Fruit fly (Drosophila melanogaster) whole organism, embryonic: ENCODE results near the gene lilli.

Source experiments
- ATbp ChIP-seq: fragments of 200-800 bp; sonication (Bioruptor generic); optimal IDR thresholded peaks from 2 replicates; lab custom pipeline; 2017; ENCODE audit warnings: missing biosample characterization, mild to moderate bottlenecking, missing genetic modification characterization, missing genetic modification reagents
- BtbVII ChIP-seq: fragments of 200-800 bp; sonication (Bioruptor generic); optimal IDR thresholded peaks from 3 replicates; lab custom pipeline; 2017; ENCODE audit warnings: missing biosample characterization, mild to moderate bottlenecking, missing genetic modification characterization
- CG10321 ChIP-seq: fragments of 200-800 bp; sonication (Bioruptor generic); IDR thresholded peaks from 2 replicates; pipeline ENCODE4 v1.3.6; 2022; ENCODE audit warnings: missing biosample characterization, missing genetic modification characterization
- CG10462 ChIP-seq: fragments of 200-800 bp; sonication (Bioruptor generic); optimal IDR thresholded peaks from 2 replicates; lab custom pipeline; 2016; ENCODE audit warnings: missing biosample characterization, missing genetic modification characterization
- CG10979 ChIP-seq: fragments of 200-800 bp; sonication (Bioruptor generic); optimal IDR thresholded peaks from 2 replicates; lab custom pipeline; 2018; ENCODE audit warnings: missing biosample characterization, mild to moderate bottlenecking, missing genetic modification characterization, moderate library complexity
- CG11093 ChIP-seq: fragments of 200-800 bp; sonication (Bioruptor generic); IDR thresholded peaks from 3 replicates; pipeline ENCODE4 v1.3.6; 2022; ENCODE audit warnings: missing biosample characterization, missing genetic modification characterization
- CG11695 ChIP-seq: fragments of 200-800 bp; sonication (Bioruptor generic); IDR thresholded peaks from 3 replicates; pipeline ENCODE4 v1.3.6; 2022; ENCODE audit warnings: missing biosample characterization, missing genetic modification characterization
- CG12155 ChIP-seq: fragments of 200-800 bp; sonication (Bioruptor generic); optimal IDR thresholded peaks from 3 replicates; lab custom pipeline; 2016; ENCODE audit warnings: missing biosample characterization, missing genetic modification characterization
- CG14014 ChIP-seq: fragments of 200-800 bp; sonication (Bioruptor generic); IDR thresholded peaks from 2 replicates; pipeline ENCODE4 v1.3.6; 2022; ENCODE audit warnings: missing biosample characterization, missing genetic modification characterization
- CG15073 ChIP-seq: fragments of 200-800 bp; sonication (Bioruptor generic); optimal IDR thresholded peaks from 2 replicates; lab custom pipeline; 2016; ENCODE audit warnings: missing biosample characterization, missing genetic modification characterization
- CG17361 ChIP-seq: fragments of 200-800 bp; sonication (Bioruptor generic); IDR thresholded peaks from 3 replicates; pipeline ENCODE4 v1.3.6; 2022; ENCODE audit warnings: missing biosample characterization, missing genetic modification characterization
- CG17802 ChIP-seq: fragments of 200-800 bp; sonication (Bioruptor generic); optimal IDR thresholded peaks from 2 replicates; lab custom pipeline; 2018; ENCODE audit warnings: missing biosample characterization, mild to moderate bottlenecking, missing genetic modification characterization, moderate library complexity
- CG30431 ChIP-seq: fragments of 200-800 bp; sonication (Bioruptor generic); optimal IDR thresholded peaks from 2 replicates; lab custom pipeline; 2017; ENCODE audit warnings: missing biosample characterization, missing genetic modification characterization
- CG31388 ChIP-seq: fragments of 200-800 bp; sonication (Bioruptor generic); optimal IDR thresholded peaks from 2 replicates; lab custom pipeline; 2016; ENCODE audit warnings: missing biosample characterization, missing genetic modification characterization
- CG3281 ChIP-seq: fragments of 200-800 bp; sonication (Bioruptor generic); optimal IDR thresholded peaks from 3 replicates; lab custom pipeline; 2017; ENCODE audit warnings: missing biosample characterization, mild to moderate bottlenecking, missing genetic modification characterization
- CG3726 ChIP-seq: fragments of 200-800 bp; sonication (Bioruptor generic); IDR thresholded peaks from 3 replicates; pipeline ENCODE4, ENCODE4 v1.3.6; 2022; ENCODE audit warnings: missing biosample characterization, missing genetic modification characterization
- CG3995 ChIP-seq: fragments of 200-800 bp; sonication (Bioruptor generic); optimal IDR thresholded peaks from 3 replicates; lab custom pipeline; 2016; ENCODE audit warnings: missing biosample characterization, missing genetic modification characterization
- CG4404 ChIP-seq: fragments of 200-800 bp; sonication (Bioruptor generic); IDR thresholded peaks from 2 replicates; pipeline ENCODE4 v1.3.6; 2022; ENCODE audit warnings: missing biosample characterization, missing genetic modification characterization
- CG4617 ChIP-seq: fragments of 200-800 bp; sonication (Bioruptor generic); optimal IDR thresholded peaks from 3 replicates; lab custom pipeline; 2016; ENCODE audit warnings: missing biosample characterization, missing genetic modification characterization, borderline replicate concordance
- CG7372 ChIP-seq: fragments of 200-800 bp; sonication (Bioruptor generic); IDR thresholded peaks from 2 replicates; pipeline ENCODE4 v1.3.6; 2022; ENCODE audit warnings: missing biosample characterization, missing genetic modification characterization
- CG8281 ChIP-seq: fragments of 200-800 bp; sonication (Bioruptor generic); optimal IDR thresholded peaks from 2 replicates; lab custom pipeline; 2018; ENCODE audit warnings: missing biosample characterization, mild to moderate bottlenecking, missing genetic modification characterization, moderate library complexity
- Camta ChIP-seq: fragments of 200-800 bp; sonication (Bioruptor generic); optimal IDR thresholded peaks from 2 replicates; lab custom pipeline; 2016; ENCODE audit warnings: missing biosample characterization, missing genetic modification characterization
- D19B ChIP-seq: fragments of 200-800 bp; sonication (Bioruptor generic); optimal IDR thresholded peaks from 2 replicates; lab custom pipeline; 2017; ENCODE audit warnings: missing biosample characterization, mild to moderate bottlenecking, missing genetic modification characterization
- Dll ChIP-seq: fragments of 200-800 bp; sonication (Bioruptor generic); IDR thresholded peaks from 4 replicates; pipeline ENCODE4 v1.3.6; 2022; ENCODE audit warnings: missing biosample characterization, missing genetic modification characterization; ENCODE audit not compliant: partially characterized antibody
- Elba2 ChIP-seq: fragments of 200-800 bp; sonication (Bioruptor generic); optimal IDR thresholded peaks from 3 replicates; lab custom pipeline; 2016; ENCODE audit warnings: missing biosample characterization, missing genetic modification characterization
- Kr ChIP-seq: fragments of 200-800 bp; sonication (Bioruptor generic); optimal IDR thresholded peaks from 2 replicates; lab custom pipeline; 2017; ENCODE audit warnings: missing biosample characterization, mild to moderate bottlenecking, missing genetic modification characterization
- Nf-YC ChIP-seq: fragments of 200-800 bp; optimal IDR thresholded peaks from 3 replicates; lab custom pipeline; 2019; ENCODE audit warnings: missing biosample characterization, mild to moderate bottlenecking, missing genetic modification characterization, moderate library complexity
- Oli ChIP-seq: fragments of 200-800 bp; sonication (Bioruptor generic); optimal IDR thresholded peaks from 2 replicates; lab custom pipeline; 2018; ENCODE audit warnings: missing biosample characterization, mild to moderate bottlenecking, missing genetic modification characterization, moderate library complexity
- Opbp ChIP-seq: fragments of 200-800 bp; sonication (Bioruptor generic); IDR thresholded peaks from 3 replicates; pipeline ENCODE4 v1.3.6; 2022; ENCODE audit warnings: missing biosample characterization, missing genetic modification characterization; ENCODE audit not compliant: partially characterized antibody
- PHDP ChIP-seq: fragments of 200-800 bp; sonication (Bioruptor generic); optimal IDR thresholded peaks from 3 replicates; lab custom pipeline; 2018; ENCODE audit warnings: missing biosample characterization, mild to moderate bottlenecking, missing genetic modification characterization, moderate library complexity
- Six4 ChIP-seq: fragments of 200-800 bp; sonication (Bioruptor generic); optimal IDR thresholded peaks from 2 replicates; lab custom pipeline; 2016; ENCODE audit warnings: missing biosample characterization, missing genetic modification characterization
- Sry-β ChIP-seq: fragments of 200-800 bp; sonication (Bioruptor generic); optimal IDR thresholded peaks from 2 replicates; lab custom pipeline; 2018; ENCODE audit warnings: missing biosample characterization, mild to moderate bottlenecking, missing genetic modification characterization, moderate library complexity
- aop ChIP-seq: fragments of 200-800 bp; sonication (Bioruptor generic); IDR thresholded peaks from 2 replicates; pipeline ENCODE4 v1.3.6; 2022; ENCODE audit warnings: missing biosample characterization, missing genetic modification characterization
- bowl ChIP-seq: fragments of 200-800 bp; sonication (Bioruptor generic); IDR thresholded peaks from 2 replicates; pipeline ENCODE4 v1.3.6; 2022; ENCODE audit warnings: missing biosample characterization, missing genetic modification characterization
- cg ChIP-seq: fragments of 200-800 bp; sonication (Bioruptor generic); optimal IDR thresholded peaks from 3 replicates; lab custom pipeline; 2019; ENCODE audit warnings: missing biosample characterization, mild to moderate bottlenecking, missing genetic modification characterization, moderate library complexity
- cwo ChIP-seq: fragments of 200-800 bp; sonication (Bioruptor generic); optimal IDR thresholded peaks from 3 replicates; lab custom pipeline; 2017; ENCODE audit warnings: missing biosample characterization, missing genetic modification characterization, mild to moderate bottlenecking, moderate library complexity, missing genetic modification reagents
- esg ChIP-seq: fragments of 200-800 bp; sonication (Bioruptor generic); conservative IDR thresholded peaks from 2 replicates; pipeline ENCODE4 v1.3.6; 2022; ENCODE audit warnings: missing biosample characterization, missing genetic modification characterization
- grau ChIP-seq: fragments of 200-800 bp; optimal IDR thresholded peaks from 3 replicates; lab custom pipeline; 2019; ENCODE audit warnings: missing biosample characterization, mild to moderate bottlenecking, missing genetic modification characterization, moderate library complexity
- her ChIP-seq: fragments of 200-800 bp; sonication (Bioruptor generic); optimal IDR thresholded peaks from 2 replicates; lab custom pipeline; 2016; ENCODE audit warnings: missing biosample characterization, missing genetic modification characterization
- kay ChIP-seq: fragments of 200-800 bp; sonication (Bioruptor generic); optimal IDR thresholded peaks from 2 replicates; lab custom pipeline; 2016; ENCODE audit warnings: missing biosample characterization, missing genetic modification characterization
- klu ChIP-seq: fragments of 200-800 bp; sonication (Bioruptor generic); IDR thresholded peaks from 2 replicates; pipeline ENCODE4 v1.3.6; 2022; ENCODE audit warnings: missing biosample characterization, missing genetic modification characterization
- lilli ChIP-seq: fragments of 200-800 bp; sonication (Bioruptor generic); optimal IDR thresholded peaks from 3 replicates; lab custom pipeline; 2016; ENCODE audit warnings: missing biosample characterization, missing genetic modification characterization
- mam ChIP-seq: fragments of 200-800 bp; sonication (Bioruptor generic); optimal IDR thresholded peaks from 3 replicates; lab custom pipeline; 2016; ENCODE audit warnings: missing biosample characterization, missing genetic modification characterization
- oc ChIP-seq: fragments of 200-800 bp; sonication (Bioruptor generic); optimal IDR thresholded peaks from 2 replicates; lab custom pipeline; 2018; ENCODE audit warnings: missing biosample characterization, mild to moderate bottlenecking, missing genetic modification characterization, moderate library complexity
- pho ChIP-seq: fragments of 200-800 bp; sonication (Bioruptor generic); optimal IDR thresholded peaks from 2 replicates; lab custom pipeline; 2016; ENCODE audit warnings: missing biosample characterization, missing genetic modification characterization
- pnt ChIP-seq: fragments of 200-800 bp; sonication (Bioruptor generic); optimal IDR thresholded peaks from 3 replicates; lab custom pipeline; 2016; ENCODE audit warnings: missing biosample characterization, missing genetic modification characterization
- ro ChIP-seq: fragments of 200-800 bp; sonication (Bioruptor generic); IDR thresholded peaks from 2 replicates; pipeline ENCODE4 v1.3.6; 2022; ENCODE audit warnings: missing biosample characterization, missing genetic modification characterization
- shn ChIP-seq: fragments of 200-800 bp; sonication (Bioruptor generic); optimal IDR thresholded peaks from 3 replicates; lab custom pipeline; 2016; ENCODE audit warnings: missing biosample characterization, missing genetic modification characterization
- sim ChIP-seq: fragments of 200-800 bp; sonication (Bioruptor generic); IDR thresholded peaks from 2 replicates; pipeline ENCODE4 v1.3.6; 2022; ENCODE audit warnings: missing biosample characterization, missing genetic modification characterization
- slbo ChIP-seq: fragments of 200-800 bp; sonication (Bioruptor generic); IDR thresholded peaks from 2 replicates; pipeline ENCODE4 v1.3.6; 2022; ENCODE audit warnings: missing biosample characterization, missing genetic modification characterization
- yki ChIP-seq: fragments of >200 bp; optimal IDR thresholded peaks from 3 replicates; lab custom pipeline; 2018
- zen ChIP-seq: fragments of 200-800 bp; sonication (Bioruptor generic); optimal IDR thresholded peaks from 3 replicates; lab custom pipeline; 2018; ENCODE audit warnings: missing biosample characterization, mild to moderate bottlenecking, missing genetic modification characterization, moderate library complexity

lilli gene

dm6 chr2L:2878188-2878587, 7.5 kb upstream of the lilli start, which contains the start of the genes Prx6a and Sbat (continued):
- TF ChIP-seq klu (GFP tag; lab: Robert Waterston, UW) (peak; percentile 76), CG14014 (peak; percentile 69), yki (peak; percentile 7), CG10979 (tag; lab: Kevin White, UChicago) (peak; percentile 65), CG15073 (GFP tag; lab: Kevin White, UChicago) (peak; percentile 17), CG4404 (GFP tag; lab: Robert Waterston, UW) (peak; percentile 63), Sry-β (GFP tag; lab: Kevin White, UChicago) (peak; percentile 53), Opbp (GFP tag; lab: Robert Waterston, UW) (no peak), cwo (GFP tag; lab: Kevin White, UChicago) (peak; percentile 30), shn (GFP tag; lab: Kevin White, UChicago) (peak; percentile 75), CG12155 (GFP tag; lab: Kevin White, UChicago) (peak; percentile 64), Six4 (GFP tag; lab: Kevin White, UChicago) (peak; percentile 41), Oli (peak; percentile 52), lilli (GFP tag; lab: Kevin White, UChicago) (peak; percentile 98), zen (tag; lab: Kevin White, UChicago) (peak; percentile 72), bowl (GFP tag; lab: Robert Waterston, UW) (no peak), oc (tag; lab: Kevin White, UChicago) (peak; percentile 34), esg (GFP tag; lab: Robert Waterston, UW) (peak; percentile 64), Nf-YC (tag; lab: Kevin White, UChicago) (peak; percentile 81), Camta (GFP tag; lab: Kevin White, UChicago) (peak; percentile 66), CG7372 (GFP tag; lab: Robert Waterston, UW) (peak; percentile 84), D19B (GFP tag; lab: Kevin White, UChicago) (peak; percentile 47), CG10462 (GFP tag; lab: Kevin White, UChicago) (peak; percentile 7), sim (GFP tag; lab: Robert Waterston, UW) (no peak), Elba2 (GFP tag; lab: Kevin White, UChicago) (no peak), CG11093 (GFP tag; lab: Robert Waterston, UW) (no peak; the same call in 2 of the 3 replicates), ATbp (peak; percentile 4), BtbVII (GFP tag; lab: Kevin White, UChicago) (no peak), her (GFP tag; lab: Kevin White, UChicago) (peak; percentile 69), mam (GFP tag; lab: Kevin White, UChicago) (peak; percentile 83), CG3726 (GFP tag; lab: Robert Waterston, UW) (no peak), ro (GFP tag; lab: Robert Waterston, UW) (0 out of 2 replicates have a peak, but pooled peaks have one; percentile 6), pho (GFP tag; lab: Kevin White, UChicago) (peak; percentile 70), CG17802 (tag; lab: Kevin White, UChicago) (peak; percentile 5), Kr (GFP tag; lab: Kevin White, UChicago) (no peak), cg (GFP tag; lab: Kevin White, UChicago) (peak; percentile 95), PHDP (tag; lab: Kevin White, UChicago) (peak; percentile 67), CG10321 (no peak), pnt (peak; percentile 66), aop (no peak), Dll (GFP tag; lab: Robert Waterston, UW) (peak; percentile 50; the same call in 2 of the 4 replicates), grau (tag; lab: Kevin White, UChicago) (peak; percentile 80), slbo (peak; percentile 79), CG30431 (GFP tag; lab: Kevin White, UChicago) (peak; percentile 44), CG17361 (peak; percentile 64), CG8281 (tag; lab: Kevin White, UChicago) (peak; percentile 31), CG31388 (no peak), CG11695 (GFP tag; lab: Robert Waterston, UW) (no peak), CG3281 (GFP tag; lab: Kevin White, UChicago) (peak; percentile 76), CG3995 (GFP tag; lab: Kevin White, UChicago) (peak; percentile 34), kay (GFP tag; lab: Kevin White, UChicago) (peak; percentile 78), CG4617 (peak; percentile 58)
